Fruit fly (Drosophila melanogaster) whole organism, embryonic: Measurements from ENCODE around the gene vkg.
A peak's percentile ranks its signal among the peaks of the same experiment; 100 is the strongest.

Source experiments
- Asciz ChIP-seq: fragments of 200-800 bp; sonication (Bioruptor generic); optimal IDR thresholded peaks from 2 replicates; lab custom pipeline; 2017; ENCODE audit warnings: missing biosample characterization, mild to moderate bottlenecking, missing genetic modification characterization, missing genetic modification reagents
- CG12659 ChIP-seq: fragments of 200-800 bp; sonication (Bioruptor generic); optimal IDR thresholded peaks from 3 replicates; lab custom pipeline; 2017; ENCODE audit warnings: mild to moderate bottlenecking, missing biosample characterization, missing genetic modification reagents, missing genetic modification characterization
- CG14860 ChIP-seq: fragments of 200-800 bp; sonication (Bioruptor generic); IDR thresholded peaks from 3 replicates; pipeline ENCODE4 v1.3.6; 2022; ENCODE audit warnings: missing biosample characterization, missing genetic modification characterization; ENCODE audit not compliant: partially characterized antibody
- CG14965 ChIP-seq: fragments of 200-800 bp; sonication (Bioruptor generic); optimal IDR thresholded peaks from 2 replicates; lab custom pipeline; 2016; ENCODE audit warnings: missing biosample characterization, missing genetic modification characterization, borderline replicate concordance
- CG15514 ChIP-seq: fragments of 200-800 bp; sonication (Bioruptor generic); optimal IDR thresholded peaks from 3 replicates; lab custom pipeline; 2017; ENCODE audit warnings: missing biosample characterization, missing genetic modification characterization, mild to moderate bottlenecking, moderate library complexity, missing genetic modification reagents
- CG15696 ChIP-seq: fragments of 200-800 bp; sonication (Bioruptor generic); optimal IDR thresholded peaks from 2 replicates; lab custom pipeline; 2019; ENCODE audit warnings: missing biosample characterization, mild to moderate bottlenecking, missing genetic modification characterization, moderate library complexity
- CG17186 ChIP-seq: fragments of 200-800 bp; sonication (Bioruptor generic); optimal IDR thresholded peaks from 3 replicates; lab custom pipeline; 2017; ENCODE audit warnings: missing biosample characterization, missing genetic modification reagents, missing genetic modification characterization
- CG17612 ChIP-seq: fragments of 200-800 bp; sonication (Bioruptor generic); IDR thresholded peaks from 2 replicates; pipeline ENCODE4 v1.3.6; 2022; ENCODE audit warnings: missing biosample characterization, missing genetic modification characterization
- CG30020 ChIP-seq: fragments of 200-800 bp; optimal IDR thresholded peaks from 2 replicates; lab custom pipeline; 2019; ENCODE audit warnings: missing biosample characterization, mild to moderate bottlenecking, missing genetic modification characterization, moderate library complexity
- CG3407 ChIP-seq: fragments of 200-800 bp; sonication (Bioruptor generic); optimal IDR thresholded peaks from 2 replicates; lab custom pipeline; 2018; ENCODE audit warnings: missing biosample characterization, mild to moderate bottlenecking, missing genetic modification characterization
- CG4282 ChIP-seq: fragments of 200-800 bp; sonication (Bioruptor generic); optimal IDR thresholded peaks from 2 replicates; lab custom pipeline; 2016; ENCODE audit warnings: missing biosample characterization, missing genetic modification characterization
- CG4360 ChIP-seq: fragments of 200-800 bp; sonication (Bioruptor generic); IDR thresholded peaks from 2 replicates; pipeline ENCODE4 v1.3.6; 2022; ENCODE audit warnings: missing biosample characterization, missing genetic modification characterization
- CG7987 ChIP-seq: fragments of 200-800 bp; sonication (Bioruptor generic); optimal IDR thresholded peaks from 2 replicates; lab custom pipeline; 2018; ENCODE audit warnings: missing biosample characterization, mild to moderate bottlenecking, missing genetic modification characterization, moderate library complexity
- CG8359 ChIP-seq: fragments of 200-800 bp; sonication (Bioruptor generic); optimal IDR thresholded peaks from 2 replicates; lab custom pipeline; 2017; ENCODE audit warnings: missing biosample characterization, mild to moderate bottlenecking, missing genetic modification characterization, borderline replicate concordance
- CG8765 ChIP-seq: fragments of 200-800 bp; sonication (Bioruptor generic); IDR thresholded peaks from 2 replicates; pipeline ENCODE4 v1.3.6; 2022; ENCODE audit warnings: missing biosample characterization, missing genetic modification characterization
- CG8924 ChIP-seq: fragments of 200-800 bp; optimal IDR thresholded peaks from 3 replicates; lab custom pipeline; 2019; ENCODE audit warnings: missing biosample characterization, mild to moderate bottlenecking, missing genetic modification characterization, moderate library complexity
- CG9215 ChIP-seq: fragments of 200-800 bp; sonication (Bioruptor generic); IDR thresholded peaks from 2 replicates; pipeline ENCODE4 v1.3.6; 2022; ENCODE audit warnings: missing biosample characterization, missing genetic modification characterization
- CG9609 ChIP-seq: fragments of 200-800 bp; sonication (Bioruptor generic); optimal IDR thresholded peaks from 3 replicates; lab custom pipeline; 2016; ENCODE audit warnings: missing biosample characterization, missing genetic modification characterization
- CG9876 ChIP-seq: fragments of 200-800 bp; sonication (Bioruptor generic); optimal IDR thresholded peaks from 2 replicates; lab custom pipeline; 2016; ENCODE audit warnings: missing biosample characterization, missing genetic modification characterization
- Dref ChIP-seq: fragments of 200-800 bp; sonication (Bioruptor generic); IDR thresholded peaks from 2 replicates; pipeline ENCODE4 v1.3.6; 2022; ENCODE audit warnings: missing biosample characterization, missing genetic modification characterization
- Fer1 ChIP-seq: fragments of 200-800 bp; sonication (Bioruptor generic); optimal IDR thresholded peaks from 2 replicates; lab custom pipeline; 2017; ENCODE audit warnings: missing biosample characterization, mild to moderate bottlenecking, missing genetic modification characterization
- HmgD ChIP-seq: fragments of 200-800 bp; sonication (Bioruptor generic); optimal IDR thresholded peaks from 3 replicates; lab custom pipeline; 2016; ENCODE audit warnings: missing biosample characterization, missing genetic modification characterization
- MBD-R2 ChIP-seq: fragments of 200-800 bp; sonication (Bioruptor generic); IDR thresholded peaks from 2 replicates; pipeline ENCODE4 v1.3.6; 2022; ENCODE audit warnings: missing biosample characterization, missing genetic modification characterization
- MESR4 ChIP-seq: fragments of 200-800 bp; sonication (Bioruptor generic); optimal IDR thresholded peaks from 2 replicates; lab custom pipeline; 2018; ENCODE audit warnings: missing biosample characterization, mild to moderate bottlenecking, missing genetic modification characterization, moderate library complexity
- NfI ChIP-seq: fragments of 200-800 bp; sonication (Bioruptor generic); optimal IDR thresholded peaks from 3 replicates; lab custom pipeline; 2018; ENCODE audit warnings: missing biosample characterization, mild to moderate bottlenecking, missing genetic modification characterization, moderate library complexity
- Opbp ChIP-seq: fragments of 200-800 bp; sonication (Bioruptor generic); IDR thresholded peaks from 3 replicates; pipeline ENCODE4 v1.3.6; 2022; ENCODE audit warnings: missing biosample characterization, missing genetic modification characterization; ENCODE audit not compliant: partially characterized antibody
- Rfx ChIP-seq: fragments of 200-800 bp; sonication (Bioruptor generic); IDR thresholded peaks from 2 replicates; pipeline ENCODE4 v1.3.6; 2022; ENCODE audit warnings: missing biosample characterization, missing genetic modification characterization
- Sox100B ChIP-seq: fragments of 200-800 bp; sonication (Bioruptor generic); optimal IDR thresholded peaks from 3 replicates; lab custom pipeline; 2018; ENCODE audit warnings: missing biosample characterization, mild to moderate bottlenecking, missing genetic modification characterization
- Sry-δ ChIP-seq: fragments of 200-800 bp; sonication (Bioruptor generic); optimal IDR thresholded peaks from 2 replicates; lab custom pipeline; 2016; ENCODE audit warnings: missing biosample characterization, missing genetic modification characterization
- Trl ChIP-seq, 3 experiments: fragments of >200 bp in 2 of 3; fragments of 200-800 bp in 1 of 3; sonication (Bioruptor generic) in 1 of 3; optimal IDR thresholded peaks; 2 replicates in 1 of 3; 3 replicates in 2 of 3; lab custom pipeline; 2016 to 2017; ENCODE audit warnings: missing biosample characterization in 1 of 3, missing genetic modification characterization in 1 of 3
- aop ChIP-seq: fragments of 200-800 bp; sonication (Bioruptor generic); IDR thresholded peaks from 2 replicates; pipeline ENCODE4 v1.3.6; 2022; ENCODE audit warnings: missing biosample characterization, missing genetic modification characterization
- bbx ChIP-seq: fragments of 200-800 bp; sonication (Bioruptor generic); IDR thresholded peaks from 2 replicates; pipeline ENCODE4 v1.3.6; 2022; ENCODE audit warnings: missing biosample characterization, missing genetic modification characterization; ENCODE audit not compliant: partially characterized antibody
- ftz-f1 ChIP-seq: fragments of 200-800 bp; sonication (Bioruptor generic); optimal IDR thresholded peaks from 2 replicates; lab custom pipeline; 2016; ENCODE audit warnings: missing biosample characterization, missing genetic modification characterization
- gem ChIP-seq: fragments of 200-800 bp; sonication (Bioruptor generic); optimal IDR thresholded peaks from 2 replicates; lab custom pipeline; 2019; ENCODE audit warnings: missing biosample characterization, mild to moderate bottlenecking, missing genetic modification characterization, moderate library complexity
- gro ChIP-seq: fragments of 200-800 bp; sonication (Bioruptor generic); optimal IDR thresholded peaks from 2 replicates; lab custom pipeline; 2016; ENCODE audit warnings: missing biosample characterization, missing genetic modification characterization
- hbn ChIP-seq: fragments of 200-800 bp; sonication (Bioruptor generic); IDR thresholded peaks from 2 replicates; pipeline ENCODE4 v1.3.6; 2022; ENCODE audit warnings: missing biosample characterization, missing genetic modification characterization; ENCODE audit not compliant: partially characterized antibody
- jumu ChIP-seq: fragments of 200-800 bp; sonication (Bioruptor generic); optimal IDR thresholded peaks from 3 replicates; lab custom pipeline; 2016; ENCODE audit warnings: missing biosample characterization, missing genetic modification characterization
- knrl ChIP-seq: fragments of 200-800 bp; sonication (Bioruptor generic); IDR thresholded peaks from 3 replicates; pipeline ENCODE4 v1.3.6; 2022; ENCODE audit warnings: missing biosample characterization, missing genetic modification characterization; ENCODE audit not compliant: partially characterized antibody
- lmd ChIP-seq: fragments of 200-800 bp; sonication (Bioruptor generic); IDR thresholded peaks from 2 replicates; pipeline ENCODE4 v1.3.6; 2022; ENCODE audit warnings: missing biosample characterization, missing genetic modification characterization
- maf-S ChIP-seq: fragments of 200-800 bp; sonication (Bioruptor generic); optimal IDR thresholded peaks from 2 replicates; lab custom pipeline; 2016; ENCODE audit warnings: missing biosample characterization, missing genetic modification characterization
- mam ChIP-seq: fragments of 200-800 bp; sonication (Bioruptor generic); optimal IDR thresholded peaks from 3 replicates; lab custom pipeline; 2016; ENCODE audit warnings: missing biosample characterization, missing genetic modification characterization
- nom ChIP-seq: fragments of 200-800 bp; sonication (Bioruptor generic); optimal IDR thresholded peaks from 2 replicates; lab custom pipeline; 2017; ENCODE audit warnings: missing biosample characterization, missing genetic modification characterization, mild to moderate bottlenecking, moderate library complexity, missing genetic modification reagents
- pnt ChIP-seq: fragments of 200-800 bp; sonication (Bioruptor generic); optimal IDR thresholded peaks from 3 replicates; lab custom pipeline; 2016; ENCODE audit warnings: missing biosample characterization, missing genetic modification characterization
- repo ChIP-seq: fragments of 200-800 bp; sonication (Bioruptor generic); optimal IDR thresholded peaks from 2 replicates; lab custom pipeline; 2016; ENCODE audit warnings: missing biosample characterization, missing genetic modification characterization
- ro ChIP-seq: fragments of 200-800 bp; sonication (Bioruptor generic); IDR thresholded peaks from 2 replicates; pipeline ENCODE4 v1.3.6; 2022; ENCODE audit warnings: missing biosample characterization, missing genetic modification characterization
- schlank ChIP-seq: fragments of 200-800 bp; sonication (Bioruptor generic); optimal IDR thresholded peaks from 2 replicates; lab custom pipeline; 2018; ENCODE audit warnings: missing biosample characterization, mild to moderate bottlenecking, missing genetic modification characterization
- sd ChIP-seq: fragments of 200-800 bp; sonication (Bioruptor generic); optimal IDR thresholded peaks from 3 replicates; lab custom pipeline; 2018; ENCODE audit warnings: missing biosample characterization, mild to moderate bottlenecking, missing genetic modification characterization, moderate library complexity
- sens ChIP-seq: fragments of 200-800 bp; sonication (Bioruptor generic); peaks from one replicate; lab custom pipeline; 2016; ENCODE audit warnings: missing biosample characterization, missing genetic modification characterization
- tna ChIP-seq: fragments of 200-800 bp; sonication (Bioruptor generic); IDR thresholded peaks from 2 replicates; pipeline ENCODE4 v1.3.6; 2022; ENCODE audit warnings: missing biosample characterization, missing genetic modification characterization; ENCODE audit not compliant: partially characterized antibody
- zen ChIP-seq: fragments of 200-800 bp; sonication (Bioruptor generic); optimal IDR thresholded peaks from 3 replicates; lab custom pipeline; 2018; ENCODE audit warnings: missing biosample characterization, mild to moderate bottlenecking, missing genetic modification characterization, moderate library complexity

Gene vkg

dm6 chr2L:5043043-5043442, 15.1 kb upstream of the vkg start, which contains the start of the genes CG33995, CG44000 and CG44001 (continued):
- TF ChIP-seq bbx (GFP tag; lab: Robert Waterston, UW): peak; percentile 10
- TF ChIP-seq MESR4: peak; percentile 86
- TF ChIP-seq pnt (GFP tag; lab: Kevin White, UChicago): peak; percentile 28
- TF ChIP-seq tna (GFP tag; lab: Robert Waterston, UW): no peak
- TF ChIP-seq maf-S (GFP tag; lab: Kevin White, UChicago): peak; percentile 14
- TF ChIP-seq schlank (tag; lab: Kevin White, UChicago): peak; percentile 14
- no peak for TF ChIP-seq sd
- TF ChIP-seq CG9609 (GFP tag; lab: Kevin White, UChicago): peak; percentile 27
- peak; percentile 80 for TF ChIP-seq Opbp
- peak; percentile 36 for TF ChIP-seq CG30020 (tag; lab: Kevin White, UChicago)
- TF ChIP-seq sens (GFP tag; lab: Kevin White, UChicago): peak; percentile 93
- peak; percentile 72 for TF ChIP-seq Rfx (GFP tag; lab: Robert Waterston, UW)
- TF ChIP-seq aop (GFP tag; lab: Robert Waterston, UW): no peak
- TF ChIP-seq MBD-R2 (GFP tag; lab: Robert Waterston, UW): peak; percentile 94
- TF ChIP-seq CG7987: peak; percentile 61
- TF ChIP-seq CG8924: peak; percentile 65
- TF ChIP-seq CG9215 (GFP tag; lab: Robert Waterston, UW): peak; percentile 22; the same call in 1 of the 2 replicates
- no peak for TF ChIP-seq Sox100B
- TF ChIP-seq CG14965: no peak
- peak; percentile 94 for TF ChIP-seq CG12659
- no peak for TF ChIP-seq CG15696
- TF ChIP-seq Fer1 (GFP tag; lab: Kevin White, UChicago): peak; percentile 11
- peak; percentile 45 for TF ChIP-seq gro
- peak; percentile 27; the same call in 1 of the 2 replicates for TF ChIP-seq lmd (GFP tag; lab: Robert Waterston, UW)
- peak; percentile 60 for TF ChIP-seq CG9876 (GFP tag; lab: Kevin White, UChicago)
- TF ChIP-seq ro: no peak
- TF ChIP-seq CG8359 (GFP tag; lab: Kevin White, UChicago): no peak
- peak; percentile 51 for TF ChIP-seq mam (GFP tag; lab: Kevin White, UChicago)
- peak; percentile 67 for TF ChIP-seq CG17186 (GFP tag; lab: Kevin White, UChicago)
- TF ChIP-seq hbn (GFP tag; lab: Robert Waterston, UW): no peak
- TF ChIP-seq HmgD: peak; percentile 36
- 0 out of 3 replicates have a peak, but pooled peaks have one; percentile 20 for TF ChIP-seq CG14860 (GFP tag; lab: Robert Waterston, UW)
- peak; percentile 55 for TF ChIP-seq Dref (GFP tag; lab: Robert Waterston, UW)
- peak; percentile 45 for TF ChIP-seq gem (tag; lab: Kevin White, UChicago)
- TF ChIP-seq nom: peak; percentile 37
- no peak for TF ChIP-seq Asciz (GFP tag; lab: Kevin White, UChicago)
- peak; percentile 56 for TF ChIP-seq NfI (GFP tag; lab: Kevin White, UChicago)
- TF ChIP-seq knrl (GFP tag; lab: Robert Waterston, UW): peak; percentile 10; the same call in 1 of the 3 replicates
- no peak for TF ChIP-seq CG8765 (GFP tag; lab: Robert Waterston, UW)
- TF ChIP-seq CG15514 (GFP tag; lab: Kevin White, UChicago): peak; percentile 84
- TF ChIP-seq repo: peak; percentile 54
- TF ChIP-seq Trl (optimal IDR thresholded peaks at IDR 0.05; lab: Kevin White, UChicago): no peak
- peak; percentile 44 for TF ChIP-seq Trl (GFP tag; optimal IDR thresholded peaks at IDR 0.05; lab: Kevin White, UChicago)
- no peak for TF ChIP-seq CG17612 (GFP tag; lab: Robert Waterston, UW)
- TF ChIP-seq ftz-f1 (GFP tag; lab: Kevin White, UChicago): peak; percentile 6
- peak; percentile 46 for TF ChIP-seq zen
- no peak for TF ChIP-seq CG3407 (GFP tag; lab: Kevin White, UChicago)
- peak; percentile 65 for TF ChIP-seq jumu (GFP tag; lab: Kevin White, UChicago)
- TF ChIP-seq CG4282: no peak
- peak; percentile 52 for TF ChIP-seq Sry-δ (GFP tag; lab: Kevin White, UChicago)
- TF ChIP-seq CG4360 (GFP tag; lab: Robert Waterston, UW): no peak
